Worm (Caenorhabditis elegans) whole organism, mixed stage, embryonic: Measurements from ENCODE around the gene eak-4.

Source experiments
- elt-3 ChIP-seq: fragments of 150-350 bp; optimal IDR thresholded peaks from 2 replicates; lab custom pipeline; 2014; ENCODE audit warnings: missing biosample characterization, missing genetic modification characterization
- pha-4 ChIP-seq: fragments of 150-350 bp; optimal IDR thresholded peaks from 2 replicates; lab custom pipeline; 2018; ENCODE audit warnings: missing biosample characterization, missing genetic modification reagents, missing genetic modification characterization
- unc-39 ChIP-seq: fragments of 150-350 bp; optimal IDR thresholded peaks from 2 replicates; lab custom pipeline; 2014; ENCODE audit warnings: missing biosample characterization, missing genetic modification characterization
- unc-62 ChIP-seq: fragments of 150-350 bp; optimal IDR thresholded peaks from 2 replicates; lab custom pipeline; 2014; ENCODE audit warnings: missing biosample characterization, missing genetic modification reagents, missing genetic modification characterization

DNA sequence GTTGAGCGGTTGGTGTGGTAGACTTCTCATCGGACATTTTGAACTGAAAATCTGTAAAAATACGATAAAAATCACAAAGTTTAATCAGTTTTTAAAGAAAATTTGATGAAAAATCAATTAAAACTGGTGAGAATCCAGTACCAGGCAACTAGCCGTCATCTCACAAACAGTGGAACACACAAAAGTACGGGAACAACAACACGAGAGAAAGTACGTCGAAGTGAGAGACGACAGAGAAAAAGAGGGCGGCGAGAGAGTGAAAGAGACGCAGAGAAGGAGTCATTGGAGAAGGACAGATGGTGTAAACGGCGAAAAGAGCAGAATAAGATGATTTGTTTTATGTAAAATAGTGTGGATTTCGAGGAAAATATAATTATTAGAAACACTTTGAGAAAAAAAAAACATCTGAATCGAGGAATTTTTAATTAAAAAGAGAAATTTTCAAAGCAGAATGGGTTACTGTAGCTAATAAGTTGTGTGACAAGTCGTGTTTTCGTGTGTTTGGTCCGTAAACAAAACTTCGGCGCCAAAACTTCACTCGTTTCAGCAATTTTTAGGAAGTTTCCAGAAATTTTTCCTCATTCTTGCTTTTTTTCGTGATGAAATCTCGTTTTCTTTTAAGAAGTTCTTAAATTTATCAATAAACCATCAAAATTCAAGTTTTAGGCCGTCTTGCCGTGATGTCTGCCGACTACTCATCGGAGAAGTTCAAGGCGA, 42.0 kb upstream of the eak-4 start, which contains the start of the genes hsb-1 and let-99:
- TF ChIP-seq unc-62 (GFP tag; lab: Kevin White, UChicago): no peak
- no peak for TF ChIP-seq elt-3 (tag; lab: Kevin White, UChicago)
- no peak for TF ChIP-seq unc-39
- TF ChIP-seq pha-4 (tag; lab: Kevin White, UChicago): peak; percentile 8
